Worm (Caenorhabditis elegans) whole organism, L1 larva: Measurements from ENCODE around the gene Y113G7A.22.
A peak's percentile ranks its signal among the peaks of the same experiment; 100 is the strongest.

Experiments used
- C04F5.9 ChIP-seq: sonication (generic microtip); optimal IDR thresholded peaks from 2 replicates; lab custom pipeline; 2016; ENCODE audit warnings: missing genetic modification characterization, missing compliant biosample characterization
- F16B12.6 ChIP-seq: fragments of 150-350 bp; optimal IDR thresholded peaks from 2 replicates; lab custom pipeline; 2014; ENCODE audit warnings: missing biosample characterization, missing genetic modification characterization
- Y116A8C.19 ChIP-seq: sonication (generic microtip); optimal IDR thresholded peaks from 2 replicates; lab custom pipeline; 2016; ENCODE audit warnings: missing compliant biosample characterization, missing genetic modification characterization, borderline replicate concordance
- alr-1 ChIP-seq: fragments of 200-800 bp; sonication (Bioruptor generic); optimal IDR thresholded peaks from 2 replicates; lab custom pipeline; 2018; ENCODE audit warnings: borderline replicate concordance, mild to moderate bottlenecking, missing genetic modification characterization, missing compliant biosample characterization
- blmp-1 ChIP-seq: fragments of 150-350 bp; optimal IDR thresholded peaks from 2 replicates; lab custom pipeline; 2014; ENCODE audit warnings: missing biosample characterization, missing genetic modification characterization
- ceh-63 ChIP-seq: fragments of 200-800 bp; sonication (Bioruptor generic); optimal IDR thresholded peaks from 2 replicates; lab custom pipeline; 2018; ENCODE audit warnings: mild to moderate bottlenecking, missing genetic modification characterization, missing compliant biosample characterization
- ceh-82 ChIP-seq, 3 experiments: fragments of 150-350 bp in 1 of 3; sonication (generic microtip) in 2 of 3; optimal IDR thresholded peaks; 2 replicates each; lab custom pipeline; 2014 to 2017; ENCODE audit warnings: missing biosample characterization in 3 of 3, missing genetic modification characterization in 3 of 3
- ces-1 ChIP-seq: fragments of 150-350 bp; optimal IDR thresholded peaks from 2 replicates; lab custom pipeline; 2014; ENCODE audit warnings: missing biosample characterization, missing genetic modification reagents, missing genetic modification characterization
- dpl-1 ChIP-seq, 3 experiments: fragments of 150-350 bp in 2 of 3; sonication (generic microtip) in 1 of 3; optimal IDR thresholded peaks; 2 replicates each; lab custom pipeline; 2014 to 2017; ENCODE audit warnings: missing biosample characterization in 3 of 3, missing genetic modification characterization in 3 of 3, missing genetic modification reagents in 3 of 3
- efl-1 ChIP-seq, 4 experiments: fragments of 150-350 bp; optimal IDR thresholded peaks in 3 of 4; peaks in 1 of 4; 1 replicate in 1 of 4; 2 replicates in 3 of 4; lab custom pipeline; 2014; ENCODE audit warnings: missing biosample characterization in 2 of 4, missing genetic modification characterization in 2 of 4, missing genetic modification reagents in 2 of 4
- efl-3 ChIP-seq: fragments of 200-800 bp; sonication (Bioruptor generic); optimal IDR thresholded peaks from 2 replicates; lab custom pipeline; 2018; ENCODE audit warnings: mild to moderate bottlenecking, missing genetic modification characterization, missing compliant biosample characterization
- elt-2 ChIP-seq: sonication (generic microtip); optimal IDR thresholded peaks from 2 replicates; lab custom pipeline; 2016; ENCODE audit warnings: missing genetic modification characterization, mild to moderate bottlenecking, inconsistent platforms, missing compliant biosample characterization, missing genetic modification reagents
- ets-5 ChIP-seq: fragments of 200-800 bp; sonication (Bioruptor generic); IDR thresholded peaks from 2 replicates; pipeline ENCODE4 v1.3.6; 2022; ENCODE audit warnings: missing genetic modification characterization, missing compliant biosample characterization
- fkh-8 ChIP-seq: sonication (generic microtip); optimal IDR thresholded peaks from 2 replicates; lab custom pipeline; 2016; ENCODE audit warnings: mild to moderate bottlenecking, missing genetic modification characterization, missing compliant biosample characterization
- irx-1 ChIP-seq: sonication (generic microtip); optimal IDR thresholded peaks from 2 replicates; lab custom pipeline; 2016; ENCODE audit warnings: missing genetic modification characterization, missing compliant biosample characterization
- isw-1 ChIP-seq: fragments of 200-800 bp; sonication (Bioruptor generic); IDR thresholded peaks from 2 replicates; pipeline ENCODE4 v1.3.6; 2022; ENCODE audit warnings: missing genetic modification characterization, missing compliant biosample characterization
- lin-15B ChIP-seq: fragments of 150-350 bp; sonication (generic microtip); optimal IDR thresholded peaks from 3 replicates; lab custom pipeline; 2014; ENCODE audit warnings: missing biosample characterization, missing genetic modification characterization
- lin-39 ChIP-seq: fragments of 150-350 bp; optimal IDR thresholded peaks from 2 replicates; lab custom pipeline; 2014; ENCODE audit warnings: missing biosample characterization, missing genetic modification reagents, missing genetic modification characterization
- lir-3 ChIP-seq: sonication (generic microtip); optimal IDR thresholded peaks from 2 replicates; lab custom pipeline; 2016; ENCODE audit warnings: mild to moderate bottlenecking, missing genetic modification characterization, moderate library complexity, missing compliant biosample characterization; ENCODE audit not compliant: poor library complexity
- mep-1 ChIP-seq: fragments of 150-350 bp; optimal IDR thresholded peaks from 2 replicates; lab custom pipeline; 2014; ENCODE audit warnings: missing biosample characterization, missing genetic modification characterization
- nhr-11 ChIP-seq: fragments of 150-350 bp; optimal IDR thresholded peaks from 2 replicates; lab custom pipeline; 2014; ENCODE audit warnings: missing biosample characterization, missing genetic modification characterization
- nhr-19 ChIP-seq: fragments of 200-800 bp; sonication (Bioruptor generic); conservative IDR thresholded peaks from 2 replicates; pipeline ENCODE4 v1.3.6; 2022; ENCODE audit warnings: missing genetic modification characterization, missing compliant biosample characterization
- nhr-47 ChIP-seq: sonication (generic microtip); optimal IDR thresholded peaks from 2 replicates; lab custom pipeline; 2016; ENCODE audit warnings: mild to moderate bottlenecking, missing genetic modification characterization, moderate library complexity, missing compliant biosample characterization
- nhr-76 ChIP-seq: sonication (generic microtip); optimal IDR thresholded peaks from 2 replicates; lab custom pipeline; 2017; ENCODE audit warnings: missing biosample characterization, missing genetic modification characterization
- nhr-85 ChIP-seq: sonication (generic microtip); peaks from one replicate; lab custom pipeline; 2016; ENCODE audit warnings: missing genetic modification characterization, inconsistent platforms, missing compliant biosample characterization
- pax-3 ChIP-seq: fragments of 200-800 bp; sonication (Bioruptor generic); optimal IDR thresholded peaks from 2 replicates; lab custom pipeline; 2018; ENCODE audit warnings: mild to moderate bottlenecking, missing genetic modification characterization, moderate library complexity, missing compliant biosample characterization
- sox-4 ChIP-seq: sonication (generic microtip); optimal IDR thresholded peaks from 2 replicates; lab custom pipeline; 2016; ENCODE audit warnings: missing genetic modification characterization, missing compliant biosample characterization
- tbx-2 ChIP-seq: sonication (generic microtip); optimal IDR thresholded peaks from 2 replicates; lab custom pipeline; 2016; ENCODE audit warnings: missing genetic modification characterization, missing compliant biosample characterization
- tlp-1 ChIP-seq: fragments of 150-350 bp; optimal IDR thresholded peaks from 2 replicates; lab custom pipeline; 2014; ENCODE audit warnings: missing biosample characterization, missing genetic modification characterization
- unc-98 ChIP-seq: fragments of 200-800 bp; sonication (Bioruptor generic); IDR thresholded peaks from 2 replicates; pipeline ENCODE4 v1.3.6; 2022; ENCODE audit warnings: missing genetic modification characterization, missing compliant biosample characterization
- xbp-1 ChIP-seq: sonication (generic microtip); optimal IDR thresholded peaks from 2 replicates; lab custom pipeline; 2016; ENCODE audit warnings: missing genetic modification characterization, missing compliant biosample characterization
- ztf-4 ChIP-seq: fragments of 150-350 bp; optimal IDR thresholded peaks from 2 replicates; lab custom pipeline; 2014; ENCODE audit warnings: missing biosample characterization, missing genetic modification characterization

The Y113G7A.22 gene

DNA sequence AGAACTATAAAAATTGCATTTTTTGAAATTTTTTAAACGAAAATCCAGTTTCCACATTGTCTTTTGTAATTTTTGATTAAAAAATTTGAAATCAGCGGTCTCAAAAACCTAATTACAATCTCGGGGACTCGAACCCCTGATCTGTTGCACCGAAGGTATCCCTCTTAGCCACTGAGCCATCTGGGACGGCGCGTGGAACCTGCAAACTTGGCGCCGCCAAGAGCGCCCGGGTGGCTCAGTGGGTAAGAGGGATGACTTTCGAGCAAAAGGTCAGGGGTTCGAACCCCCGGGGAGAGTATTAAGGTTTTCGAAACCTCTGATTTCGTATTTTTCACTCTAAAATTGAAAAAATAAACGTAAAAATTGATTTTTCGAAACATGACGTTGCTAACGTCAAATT is 12.1 kb downstream of the Y113G7A.22 start:
- TF ChIP-seq isw-1 (no peak), ets-5 (GFP tag; lab: Robert Waterston, UW) (no peak), blmp-1 (tag; lab: Kevin White, UChicago) (no peak), ztf-4 (tag; lab: Kevin White, UChicago) (no peak), nhr-85 (no peak), irx-1 (no peak), C04F5.9 (tag; lab: Kevin White, UChicago) (no peak), tbx-2 (tag; lab: Kevin White, UChicago) (no peak)

DNA sequence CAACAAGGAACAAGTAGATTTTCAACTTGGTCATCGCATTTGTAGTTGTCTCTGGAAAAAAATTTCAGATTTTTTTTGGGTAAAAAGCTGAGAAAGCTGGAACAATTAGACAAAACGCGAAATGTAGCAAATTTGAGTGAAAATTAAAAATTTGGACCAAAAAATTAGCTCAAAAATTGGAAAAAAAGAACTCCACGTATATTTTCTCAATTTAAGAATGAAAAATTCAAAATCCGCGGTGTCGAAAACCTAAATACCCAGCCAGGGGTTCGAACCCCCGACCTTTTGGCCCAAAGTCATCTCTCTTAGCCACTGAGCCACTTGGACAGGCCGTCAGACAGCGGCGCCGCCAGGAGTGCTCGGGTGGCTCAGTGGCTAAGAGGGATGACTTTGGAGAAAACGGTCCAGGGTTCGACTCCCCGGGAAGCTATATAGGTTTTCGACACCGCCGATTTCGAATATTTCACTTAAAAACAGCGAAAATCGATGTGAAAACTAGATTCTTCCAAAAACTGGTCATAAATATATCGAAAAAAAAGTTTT is 14.5 kb downstream of the Y113G7A.22 start, which contains the start of gene ncx-1:
TSS of gene ncx-1 (minus strand) at position 51 of the 543 bp plus-strand sequence.
- TF ChIP-seq efl-1 (optimal IDR thresholded peaks at IDR 0.05; lab: Kevin White, UChicago), result no peak
- peak in 1 of 2 experiments; percentile 43 for TF ChIP-seq efl-1 (GFP tag; optimal IDR thresholded peaks at IDR 0.05 in 1 of 2; lab: Kevin White, UChicago)
- TF ChIP-seq nhr-11, result no peak

DNA sequence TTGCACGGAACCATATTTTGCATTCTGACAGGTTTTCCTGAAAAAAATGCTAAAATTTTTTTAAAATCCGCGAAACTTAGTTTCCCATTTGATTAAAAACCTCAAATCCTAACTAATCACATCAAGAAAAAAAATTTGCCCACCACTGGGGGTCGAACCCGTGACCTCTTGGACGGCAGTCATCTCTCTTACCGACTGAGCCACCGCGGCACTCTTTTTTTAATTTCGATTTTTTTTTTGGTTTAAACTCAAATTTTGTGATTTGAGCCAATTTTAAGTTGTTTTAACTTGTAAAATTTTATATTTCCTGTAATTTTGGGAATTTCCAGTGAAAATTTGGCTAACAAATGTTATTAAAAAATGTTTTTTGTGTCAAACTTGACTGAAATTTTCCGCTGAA is 15.4 kb downstream of the Y113G7A.22 start:
- no peak for TF ChIP-seq Y116A8C.19 (tag; lab: Kevin White, UChicago)
- no peak for TF ChIP-seq elt-2 (tag; lab: Kevin White, UChicago)
- TF ChIP-seq alr-1 (tag; lab: Kevin White, UChicago), result no peak
- no peak for TF ChIP-seq nhr-11
- TF ChIP-seq mep-1 (tag; lab: Kevin White, UChicago), result no peak
- no peak for TF ChIP-seq sox-4
- TF ChIP-seq nhr-19 (GFP tag; lab: Robert Waterston, UW), result no peak
- no peak for TF ChIP-seq ces-1
- TF ChIP-seq, all 84 proteins: peak for 0

DNA sequence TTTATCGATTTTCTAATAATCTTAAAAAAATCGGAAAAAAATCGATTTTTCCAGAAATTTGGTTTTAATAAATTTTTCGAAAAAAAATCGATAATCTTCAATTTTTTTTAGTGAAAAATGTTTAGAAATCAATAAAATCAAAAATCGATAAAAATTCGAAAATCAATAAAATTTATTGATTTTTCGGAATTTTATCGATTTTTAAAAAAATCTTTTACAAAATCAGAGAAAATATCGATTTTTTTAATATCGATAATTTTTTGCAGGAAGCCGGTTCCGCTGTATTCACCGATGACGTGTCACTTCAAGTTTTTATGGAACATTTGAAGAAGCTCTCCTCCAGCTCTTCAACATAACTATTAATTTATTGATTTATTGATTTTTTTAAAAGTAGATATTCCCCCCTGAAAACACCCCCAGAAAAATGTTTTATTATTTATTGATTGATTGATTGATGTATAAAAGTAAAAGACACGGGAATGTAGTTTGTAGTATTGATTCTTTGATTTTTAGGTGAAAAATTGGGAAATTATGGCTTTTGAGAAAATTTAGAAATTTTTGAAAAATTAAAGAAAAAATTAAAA is 29.8 kb downstream of the Y113G7A.22 start:
- TF ChIP-seq dpl-1 (GFP tag; optimal IDR thresholded peaks at IDR 0.05; lab: Kevin White, UChicago), result no peak
- TF ChIP-seq ceh-82 (tag; optimal IDR thresholded peaks at IDR 0.05; lab: Kevin White, UChicago), result no peak
- no peak for TF ChIP-seq lir-3 (tag; lab: Kevin White, UChicago)
- TF ChIP-seq F16B12.6 (tag; lab: Kevin White, UChicago), result no peak
- TF ChIP-seq xbp-1 (tag; lab: Kevin White, UChicago), result no peak
- TF ChIP-seq nhr-76 (tag; lab: Kevin White, UChicago), result no peak
- no peak for TF ChIP-seq Y116A8C.19 (tag; lab: Kevin White, UChicago)
- no peak for TF ChIP-seq mep-1 (tag; lab: Kevin White, UChicago)
- no peak for TF ChIP-seq ceh-63
- TF ChIP-seq isw-1, result no peak
- no peak for TF ChIP-seq nhr-47
- no peak for TF ChIP-seq fkh-8 (tag; lab: Kevin White, UChicago)
- no peak for TF ChIP-seq pax-3 (tag; lab: Kevin White, UChicago)
- TF ChIP-seq efl-3 (GFP tag; lab: Kevin White, UChicago), result no peak
- TF ChIP-seq unc-98 (GFP tag; lab: Robert Waterston, UW), result no peak

DNA sequence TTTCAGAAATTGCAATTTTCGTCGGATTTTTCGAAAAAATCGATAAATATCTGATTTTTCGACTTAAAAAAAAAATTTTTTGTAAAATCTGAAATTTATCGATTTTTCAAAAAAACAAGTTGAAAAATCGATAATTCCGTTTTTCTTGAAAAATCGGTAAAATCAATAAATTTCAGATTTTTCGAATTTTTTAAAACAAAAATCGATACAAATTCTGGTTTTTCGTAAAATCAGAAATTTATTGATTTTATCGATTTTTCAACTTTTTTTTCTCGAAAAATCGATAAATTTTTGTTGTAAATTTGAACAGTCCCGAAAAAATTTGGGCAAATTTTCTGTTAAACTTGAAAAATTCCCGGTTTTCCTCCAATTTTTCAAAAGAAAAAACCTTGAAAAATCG is 30.7 kb downstream of the Y113G7A.22 start:
- TF ChIP-seq lin-39 (tag; lab: Kevin White, UChicago) (no peak), tlp-1 (tag; lab: Kevin White, UChicago) (no peak)

DNA sequence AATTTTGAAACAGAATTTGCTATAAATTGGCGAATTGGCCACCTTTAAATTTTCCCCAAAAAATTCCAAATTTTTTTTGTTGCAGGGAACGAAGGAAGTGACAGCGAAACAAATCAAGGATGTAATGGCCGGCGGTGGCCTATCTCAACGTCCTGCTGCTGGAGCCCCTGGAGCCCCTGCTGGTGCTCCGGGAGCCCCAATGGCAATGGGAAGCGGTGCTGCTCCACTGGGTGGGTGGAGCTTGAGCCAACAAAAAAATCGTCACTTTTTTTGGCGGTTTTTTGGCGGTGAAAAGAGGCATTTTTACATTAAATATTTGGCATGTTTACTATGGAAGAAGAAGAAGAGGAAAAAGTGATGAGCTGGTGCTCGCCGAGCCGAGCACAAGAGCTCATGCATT is 38.0 kb downstream of the Y113G7A.22 start:
- no peak for TF ChIP-seq lin-15B (tag; lab: Kevin White, UChicago)
